Fruit fly (Drosophila melanogaster): ENCODE results near the gene Sk2.

DNA sequence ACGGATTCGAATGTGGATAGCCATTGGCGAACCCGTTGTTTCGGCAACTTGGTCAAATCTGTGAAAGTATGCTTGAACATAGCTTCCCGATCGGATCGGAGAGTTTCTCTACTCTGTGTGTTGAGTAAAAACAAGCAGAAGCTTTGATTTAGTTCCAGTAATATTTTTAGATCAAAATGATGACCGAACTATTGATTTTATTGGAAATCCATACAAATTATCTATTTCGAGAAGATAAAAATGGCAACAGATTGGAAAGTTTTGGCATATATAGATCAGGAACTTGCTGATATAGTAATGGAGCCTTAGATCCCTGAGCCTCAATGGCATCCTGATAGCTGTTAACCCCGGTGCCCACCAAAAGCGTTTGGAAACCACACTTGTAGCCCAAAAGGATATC, 30.9 kb upstream of the Sk2 start, which contains the start of gene CG32488:
- TF ChIP-seq Myc (optimal IDR thresholded peaks at IDR 0.05) (no peak), insv (optimal IDR thresholded peaks at IDR 0.05) (no peak), h (optimal IDR thresholded peaks at IDR 0.05) (no peak), ttk (optimal IDR thresholded peaks at IDR 0.05) (no peak), psq (optimal IDR thresholded peaks at IDR 0.05) (no peak)

Measured in Kc167 (cell line).